Fruit fly (Drosophila melanogaster) whole organism, embryonic: ENCODE data around the gene SP1173.

Experiments used
- Abd-B ChIP-seq: fragments of 200-800 bp; sonication (Bioruptor generic); optimal IDR thresholded peaks from 2 replicates; lab custom pipeline; 2018; ENCODE audit warnings: missing biosample characterization, mild to moderate bottlenecking, missing genetic modification characterization, moderate library complexity
- BtbVII ChIP-seq: fragments of 200-800 bp; sonication (Bioruptor generic); optimal IDR thresholded peaks from 3 replicates; lab custom pipeline; 2017; ENCODE audit warnings: missing biosample characterization, mild to moderate bottlenecking, missing genetic modification characterization
- CG10147 ChIP-seq: fragments of 200-800 bp; sonication (Bioruptor generic); optimal IDR thresholded peaks from 2 replicates; lab custom pipeline; 2019; ENCODE audit warnings: missing biosample characterization, mild to moderate bottlenecking, missing genetic modification characterization, moderate library complexity
- CG10431 ChIP-seq: fragments of 200-800 bp; sonication (Bioruptor generic); optimal IDR thresholded peaks from 3 replicates; lab custom pipeline; 2018; ENCODE audit warnings: missing biosample characterization, mild to moderate bottlenecking, missing genetic modification characterization
- CG10543 ChIP-seq: fragments of 200-800 bp; sonication (Bioruptor generic); optimal IDR thresholded peaks from 3 replicates; lab custom pipeline; 2017; ENCODE audit warnings: missing biosample characterization, mild to moderate bottlenecking, missing genetic modification characterization, moderate library complexity
- CG10565 ChIP-seq: fragments of 200-800 bp; sonication (Bioruptor generic); optimal IDR thresholded peaks from 3 replicates; lab custom pipeline; 2016; ENCODE audit warnings: missing biosample characterization, mild to moderate bottlenecking, missing genetic modification characterization
- CG10654 ChIP-seq: fragments of 200-800 bp; sonication (Bioruptor generic); optimal IDR thresholded peaks from 2 replicates; lab custom pipeline; 2016; ENCODE audit warnings: missing biosample characterization, missing genetic modification characterization
- CG11696 ChIP-seq: fragments of 200-800 bp; sonication (Bioruptor generic); IDR thresholded peaks from 2 replicates; pipeline ENCODE4 v1.3.6; 2022; ENCODE audit warnings: missing biosample characterization, missing genetic modification characterization
- CG13123 ChIP-seq: fragments of 200-800 bp; sonication (Bioruptor generic); optimal IDR thresholded peaks from 2 replicates; lab custom pipeline; 2016; ENCODE audit warnings: missing biosample characterization, missing genetic modification characterization
- CG13624 ChIP-seq: fragments of 200-800 bp; sonication (Bioruptor generic); optimal IDR thresholded peaks from 2 replicates; lab custom pipeline; 2016; ENCODE audit warnings: missing biosample characterization, missing genetic modification characterization
- CG15601 ChIP-seq: fragments of 200-800 bp; sonication (Bioruptor generic); optimal IDR thresholded peaks from 3 replicates; lab custom pipeline; 2019; ENCODE audit warnings: missing biosample characterization, mild to moderate bottlenecking, missing genetic modification characterization, moderate library complexity
- CG1602 ChIP-seq: fragments of 200-800 bp; sonication (Bioruptor generic); optimal IDR thresholded peaks from 3 replicates; lab custom pipeline; 2016; ENCODE audit warnings: missing biosample characterization, missing genetic modification characterization
- CG16815 ChIP-seq: fragments of 200-800 bp; sonication (Bioruptor generic); optimal IDR thresholded peaks from 3 replicates; lab custom pipeline; 2017; ENCODE audit warnings: missing biosample characterization, mild to moderate bottlenecking, missing genetic modification characterization
- CG17359 ChIP-seq: fragments of 200-800 bp; sonication (Bioruptor generic); optimal IDR thresholded peaks from 3 replicates; lab custom pipeline; 2018; ENCODE audit warnings: missing biosample characterization, mild to moderate bottlenecking, missing genetic modification characterization, moderate library complexity
- CG17361 ChIP-seq: fragments of 200-800 bp; sonication (Bioruptor generic); IDR thresholded peaks from 3 replicates; pipeline ENCODE4 v1.3.6; 2022; ENCODE audit warnings: missing biosample characterization, missing genetic modification characterization
- CG17802 ChIP-seq: fragments of 200-800 bp; sonication (Bioruptor generic); optimal IDR thresholded peaks from 2 replicates; lab custom pipeline; 2018; ENCODE audit warnings: missing biosample characterization, mild to moderate bottlenecking, missing genetic modification characterization, moderate library complexity
- CG31224 ChIP-seq: fragments of 200-800 bp; sonication (Bioruptor generic); IDR thresholded peaks from 2 replicates; pipeline ENCODE4 v1.3.6; 2022; ENCODE audit warnings: missing biosample characterization, missing genetic modification characterization
- CG32532 ChIP-seq: fragments of 200-800 bp; sonication (Bioruptor generic); IDR thresholded peaks from 2 replicates; pipeline ENCODE4 v1.3.6; 2022; ENCODE audit warnings: missing biosample characterization, missing genetic modification characterization
- CG32767 ChIP-seq: fragments of 200-800 bp; sonication (Bioruptor generic); IDR thresholded peaks from 2 replicates; pipeline ENCODE4 v1.3.6; 2022; ENCODE audit warnings: missing biosample characterization, missing genetic modification characterization
- CG34224 ChIP-seq: fragments of 200-800 bp; sonication (Bioruptor generic); IDR thresholded peaks from 3 replicates; pipeline ENCODE4 v1.3.6; 2022; ENCODE audit warnings: missing biosample characterization, missing genetic modification characterization; ENCODE audit not compliant: partially characterized antibody
- CG3726 ChIP-seq: fragments of 200-800 bp; sonication (Bioruptor generic); IDR thresholded peaks from 3 replicates; pipeline ENCODE4, ENCODE4 v1.3.6; 2022; ENCODE audit warnings: missing biosample characterization, missing genetic modification characterization
- CG5245 ChIP-seq: fragments of 200-800 bp; sonication (Bioruptor generic); optimal IDR thresholded peaks from 3 replicates; lab custom pipeline; 2016; ENCODE audit warnings: missing biosample characterization, missing genetic modification characterization
- CG8924 ChIP-seq: fragments of 200-800 bp; optimal IDR thresholded peaks from 3 replicates; lab custom pipeline; 2019; ENCODE audit warnings: missing biosample characterization, mild to moderate bottlenecking, missing genetic modification characterization, moderate library complexity
- CoRest ChIP-seq: fragments of 200-800 bp; sonication (Bioruptor generic); optimal IDR thresholded peaks from 3 replicates; lab custom pipeline; 2018; ENCODE audit warnings: missing biosample characterization, mild to moderate bottlenecking, missing genetic modification characterization, moderate library complexity
- CrebB ChIP-seq: fragments of 200-800 bp; sonication (Bioruptor generic); optimal IDR thresholded peaks from 3 replicates; lab custom pipeline; 2018; ENCODE audit warnings: missing biosample characterization, mild to moderate bottlenecking, missing genetic modification characterization
- Doc3 ChIP-seq: fragments of 200-800 bp; sonication (Bioruptor generic); IDR thresholded peaks from 3 replicates; pipeline ENCODE4 v1.3.6; 2022; ENCODE audit warnings: missing biosample characterization, missing genetic modification characterization; ENCODE audit not compliant: partially characterized antibody
- Max ChIP-seq: fragments of 200-800 bp; sonication (Bioruptor generic); optimal IDR thresholded peaks from 2 replicates; lab custom pipeline; 2016; ENCODE audit warnings: missing biosample characterization, mild to moderate bottlenecking, missing genetic modification characterization
- Mrtf ChIP-seq: fragments of 200-800 bp; sonication (Bioruptor generic); IDR thresholded peaks from 3 replicates; pipeline ENCODE4 v1.3.6; 2022; ENCODE audit warnings: missing biosample characterization, missing genetic modification characterization
- Sry-β ChIP-seq: fragments of 200-800 bp; sonication (Bioruptor generic); optimal IDR thresholded peaks from 2 replicates; lab custom pipeline; 2018; ENCODE audit warnings: missing biosample characterization, mild to moderate bottlenecking, missing genetic modification characterization, moderate library complexity
- Taf1 ChIP-seq: fragments of 200-800 bp; sonication (Bioruptor generic); IDR thresholded peaks from 2 replicates; pipeline ENCODE4 v1.3.6; 2022; ENCODE audit warnings: missing biosample characterization, missing genetic modification characterization
- ara ChIP-seq: fragments of 200-800 bp; sonication (Bioruptor generic); IDR thresholded peaks from 2 replicates; pipeline ENCODE4 v1.3.6; 2022; ENCODE audit warnings: missing biosample characterization, missing genetic modification characterization
- gcm2 ChIP-seq: fragments of 200-800 bp; sonication (Bioruptor generic); optimal IDR thresholded peaks from 2 replicates; lab custom pipeline; 2016; ENCODE audit warnings: missing biosample characterization, missing genetic modification characterization
- grau ChIP-seq: fragments of 200-800 bp; optimal IDR thresholded peaks from 3 replicates; lab custom pipeline; 2019; ENCODE audit warnings: missing biosample characterization, mild to moderate bottlenecking, missing genetic modification characterization, moderate library complexity
- grn ChIP-seq: fragments of 200-800 bp; sonication (Bioruptor generic); optimal IDR thresholded peaks from 3 replicates; lab custom pipeline; 2017; ENCODE audit warnings: missing biosample characterization, missing genetic modification characterization
- gro ChIP-seq: fragments of 200-800 bp; sonication (Bioruptor generic); optimal IDR thresholded peaks from 2 replicates; lab custom pipeline; 2016; ENCODE audit warnings: missing biosample characterization, missing genetic modification characterization
- hkb ChIP-seq, 2 experiments: fragments of 200-800 bp in 1 of 2; fragments of >200 bp in 1 of 2; sonication (Bioruptor generic) in 1 of 2; IDR thresholded peaks in 1 of 2; optimal IDR thresholded peaks in 1 of 2; 2 replicates each; pipeline versions ENCODE4 v1.3.6 to Lab custom; 2017 to 2022; ENCODE audit warnings: missing biosample characterization in 1 of 2, missing genetic modification characterization in 1 of 2
- klu ChIP-seq: fragments of 200-800 bp; sonication (Bioruptor generic); IDR thresholded peaks from 2 replicates; pipeline ENCODE4 v1.3.6; 2022; ENCODE audit warnings: missing biosample characterization, missing genetic modification characterization
- mirr ChIP-seq: fragments of 200-800 bp; sonication (Bioruptor generic); optimal IDR thresholded peaks from 3 replicates; lab custom pipeline; 2018; ENCODE audit warnings: missing biosample characterization, mild to moderate bottlenecking, missing genetic modification characterization
- nerfin-2 ChIP-seq: fragments of 200-800 bp; sonication (Bioruptor generic); IDR thresholded peaks from 2 replicates; pipeline ENCODE4 v1.3.6; 2022; ENCODE audit warnings: missing biosample characterization, missing genetic modification characterization; ENCODE audit not compliant: partially characterized antibody
- otp ChIP-seq: fragments of 200-800 bp; sonication (Bioruptor generic); IDR thresholded peaks from 3 replicates; pipeline ENCODE4, ENCODE4 v1.3.6; 2022; ENCODE audit warnings: missing biosample characterization, missing genetic modification characterization
- pros ChIP-seq: fragments of 200-800 bp; sonication (Bioruptor generic); optimal IDR thresholded peaks from 3 replicates; lab custom pipeline; 2019; ENCODE audit warnings: missing biosample characterization, mild to moderate bottlenecking, missing genetic modification characterization, moderate library complexity
- psq ChIP-seq: fragments of 200-800 bp; sonication (Bioruptor generic); optimal IDR thresholded peaks from 2 replicates; lab custom pipeline; 2017; ENCODE audit warnings: missing biosample characterization, missing genetic modification characterization
- pum ChIP-seq: fragments of 200-800 bp; sonication (Bioruptor generic); optimal IDR thresholded peaks from 2 replicates; lab custom pipeline; 2016; ENCODE audit warnings: missing biosample characterization, missing genetic modification characterization
- scrt ChIP-seq: fragments of 200-800 bp; sonication (Bioruptor generic); optimal IDR thresholded peaks from 2 replicates; lab custom pipeline; 2018; ENCODE audit warnings: missing biosample characterization, mild to moderate bottlenecking, missing genetic modification characterization, moderate library complexity
- sim ChIP-seq: fragments of 200-800 bp; sonication (Bioruptor generic); IDR thresholded peaks from 2 replicates; pipeline ENCODE4 v1.3.6; 2022; ENCODE audit warnings: missing biosample characterization, missing genetic modification characterization
- ssp ChIP-seq: fragments of 200-800 bp; sonication (Bioruptor generic); IDR thresholded peaks from 2 replicates; pipeline ENCODE4 v1.3.6; 2022; ENCODE audit warnings: missing biosample characterization, missing genetic modification characterization
- tin ChIP-seq: fragments of 200-800 bp; sonication (Bioruptor generic); optimal IDR thresholded peaks from 3 replicates; lab custom pipeline; 2016; ENCODE audit warnings: missing biosample characterization, missing genetic modification characterization
- tup ChIP-seq: fragments of 200-800 bp; sonication (Bioruptor generic); optimal IDR thresholded peaks from 2 replicates; lab custom pipeline; 2016; ENCODE audit warnings: missing biosample characterization, mild to moderate bottlenecking, missing genetic modification characterization, moderate library complexity
- z ChIP-seq: fragments of 200-800 bp; sonication (Bioruptor generic); IDR thresholded peaks from 3 replicates; pipeline ENCODE4 v1.3.6; 2022; ENCODE audit warnings: missing biosample characterization, missing genetic modification characterization

The SP1173 gene

DNA sequence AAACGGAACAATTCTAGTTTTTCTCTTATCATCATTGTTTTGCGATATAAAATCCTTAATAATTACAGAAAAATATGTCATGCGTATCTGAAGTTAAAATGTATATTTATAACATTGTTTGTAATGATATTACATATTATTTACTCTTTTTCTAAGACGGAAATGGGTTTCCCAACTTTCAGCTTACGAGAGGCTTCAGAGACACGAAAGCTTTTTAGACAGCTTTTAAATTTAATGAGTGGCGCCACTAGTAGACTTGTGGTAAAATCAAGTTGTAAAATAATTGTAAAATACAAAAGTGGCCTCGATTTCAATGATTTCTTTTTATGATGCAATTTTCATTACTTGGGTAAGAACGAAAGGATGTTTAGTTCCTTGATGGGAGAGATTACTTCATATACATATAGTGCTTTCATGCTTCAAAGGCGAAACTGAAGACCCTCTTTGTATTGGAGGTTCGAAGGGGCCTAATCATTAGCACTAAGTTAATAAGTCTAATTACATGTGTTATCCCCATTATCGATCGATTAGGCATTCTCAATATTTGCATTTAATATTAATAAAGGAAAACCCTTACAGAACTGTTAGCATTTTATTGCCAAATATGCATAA, 5.8 kb upstream of the SP1173 start (continued):
- peak; percentile 81 for TF ChIP-seq CG5245 (GFP tag; lab: Kevin White, UChicago)
- TF ChIP-seq CG10543 (GFP tag; lab: Kevin White, UChicago), result peak; percentile 70
- peak; percentile 33; the same call in 1 of the 2 replicates for TF ChIP-seq ssp (GFP tag; lab: Robert Waterston, UW)
- TF ChIP-seq CG1602 (GFP tag; lab: Kevin White, UChicago), result peak; percentile 51
- peak; percentile 50; the same call in 1 of the 2 replicates for TF ChIP-seq klu (GFP tag; lab: Robert Waterston, UW)
- peak; percentile 62 for TF ChIP-seq CG10431
- TF ChIP-seq CG31224 (GFP tag; lab: Robert Waterston, UW), result peak; percentile 74
- TF ChIP-seq CG15601 (tag; lab: Kevin White, UChicago), result peak; percentile 66
- TF ChIP-seq sim (GFP tag; lab: Robert Waterston, UW), result 0 out of 2 replicates have a peak, but pooled peaks have one; percentile 32
- peak; percentile 30 for TF ChIP-seq CG16815
- TF ChIP-seq CoRest (tag; lab: Kevin White, UChicago), result peak; percentile 64
- TF ChIP-seq Max (GFP tag; lab: Kevin White, UChicago), result peak; percentile 76
- peak; percentile 92 for TF ChIP-seq Abd-B
- TF ChIP-seq ara (GFP tag; lab: Robert Waterston, UW), result peak; percentile 53; the same call in 1 of the 2 replicates
- TF ChIP-seq CG32532, result peak; percentile 94
- TF ChIP-seq Mrtf (GFP tag; lab: Robert Waterston, UW), result peak; percentile 82
- TF ChIP-seq CG13624, result peak; percentile 74
- TF ChIP-seq CG10654 (GFP tag; lab: Kevin White, UChicago), result peak; percentile 92
- peak; percentile 64 for TF ChIP-seq pum
- TF ChIP-seq CG10565 (GFP tag; lab: Kevin White, UChicago), result peak; percentile 2
- no peak for TF ChIP-seq nerfin-2 (GFP tag; lab: Robert Waterston, UW)
- peak; percentile 24 for TF ChIP-seq psq
- TF ChIP-seq grau (tag; lab: Kevin White, UChicago), result peak; percentile 75
- peak; percentile 68 for TF ChIP-seq CG11696 (GFP tag; lab: Robert Waterston, UW)
- peak; percentile 29 for TF ChIP-seq Sry-β (GFP tag; lab: Kevin White, UChicago)
- TF ChIP-seq CG13123, result peak; percentile 68
- no peak for TF ChIP-seq CG34224 (GFP tag; lab: Robert Waterston, UW)
- peak; percentile 90 for TF ChIP-seq CG17359 (tag; lab: Kevin White, UChicago)
- TF ChIP-seq grn, result peak; percentile 63
- no peak for TF ChIP-seq CG32767 (GFP tag; lab: Robert Waterston, UW)
- TF ChIP-seq BtbVII (GFP tag; lab: Kevin White, UChicago), result peak; percentile 87
- peak; percentile 48; the same call in 1 of the 2 replicates for TF ChIP-seq Taf1
- peak; percentile 94 for TF ChIP-seq gro
- no peak for TF ChIP-seq pros
- TF ChIP-seq CG8924 (tag; lab: Kevin White, UChicago), result peak; percentile 12
- peak; percentile 83 for TF ChIP-seq tin
- peak; percentile 89 for TF ChIP-seq scrt
- peak; percentile 82; the same call in 2 of the 3 replicates for TF ChIP-seq otp (GFP tag; lab: Robert Waterston, UW)
- TF ChIP-seq z (GFP tag; lab: Robert Waterston, UW), result no peak
- TF ChIP-seq CG17802 (tag; lab: Kevin White, UChicago), result peak; percentile 75
- peak; percentile 41 for TF ChIP-seq gcm2
- TF ChIP-seq mirr (GFP tag; lab: Kevin White, UChicago), result peak; percentile 96
- TF ChIP-seq CG3726 (GFP tag; lab: Robert Waterston, UW), result peak; percentile 81
- peak; percentile 57 for TF ChIP-seq CG17361 (GFP tag; lab: Robert Waterston, UW)
- peak; percentile 83 for TF ChIP-seq CrebB (tag; lab: Kevin White, UChicago)
- no peak for TF ChIP-seq Doc3 (GFP tag; lab: Robert Waterston, UW)
- TF ChIP-seq CG10147, result peak; percentile 75
- no peak for TF ChIP-seq hkb (optimal IDR thresholded peaks at IDR 0.05; lab: Kevin White, UChicago)
- TF ChIP-seq hkb (GFP tag; IDR thresholded peaks at IDR 0.05; lab: Robert Waterston, UW), result peak; percentile 87
- no peak for TF ChIP-seq tup
